Fruit fly (Drosophila melanogaster) whole organism, embryonic: ENCODE data around the gene Tsen2.

Experiments used
- Atf-2 ChIP-seq: fragments of 200-800 bp; sonication (Bioruptor generic); optimal IDR thresholded peaks from 2 replicates; lab custom pipeline; 2016; ENCODE audit warnings: missing biosample characterization, missing genetic modification characterization
- Blimp-1 ChIP-seq: fragments of 200-800 bp; sonication (Bioruptor generic); optimal IDR thresholded peaks from 3 replicates; lab custom pipeline; 2018; ENCODE audit warnings: missing biosample characterization, missing genetic modification characterization, mild to moderate bottlenecking, moderate library complexity, missing genetic modification reagents
- CG10462 ChIP-seq: fragments of 200-800 bp; sonication (Bioruptor generic); optimal IDR thresholded peaks from 2 replicates; lab custom pipeline; 2016; ENCODE audit warnings: missing biosample characterization, missing genetic modification characterization
- CG10654 ChIP-seq: fragments of 200-800 bp; sonication (Bioruptor generic); optimal IDR thresholded peaks from 2 replicates; lab custom pipeline; 2016; ENCODE audit warnings: missing biosample characterization, missing genetic modification characterization
- CG12219 ChIP-seq: fragments of 200-800 bp; sonication (Bioruptor generic); optimal IDR thresholded peaks from 3 replicates; lab custom pipeline; 2018; ENCODE audit warnings: missing biosample characterization, mild to moderate bottlenecking, missing genetic modification characterization
- CG12942 ChIP-seq: fragments of 200-800 bp; sonication (Bioruptor generic); optimal IDR thresholded peaks from 3 replicates; lab custom pipeline; 2016; ENCODE audit warnings: missing biosample characterization, missing genetic modification characterization
- CG13894 ChIP-seq: fragments of 200-800 bp; sonication (Bioruptor generic); optimal IDR thresholded peaks from 3 replicates; lab custom pipeline; 2018; ENCODE audit warnings: missing biosample characterization, mild to moderate bottlenecking, missing genetic modification characterization, moderate library complexity
- CG14014 ChIP-seq: fragments of 200-800 bp; sonication (Bioruptor generic); IDR thresholded peaks from 2 replicates; pipeline ENCODE4 v1.3.6; 2022; ENCODE audit warnings: missing biosample characterization, missing genetic modification characterization
- CG18599 ChIP-seq: fragments of 200-800 bp; sonication (Bioruptor generic); optimal IDR thresholded peaks from 3 replicates; lab custom pipeline; 2017; ENCODE audit warnings: missing biosample characterization, missing genetic modification characterization, mild to moderate bottlenecking, moderate library complexity, missing genetic modification reagents
- CG30431 ChIP-seq: fragments of 200-800 bp; sonication (Bioruptor generic); optimal IDR thresholded peaks from 2 replicates; lab custom pipeline; 2017; ENCODE audit warnings: missing biosample characterization, missing genetic modification characterization
- CG32532 ChIP-seq: fragments of 200-800 bp; sonication (Bioruptor generic); IDR thresholded peaks from 2 replicates; pipeline ENCODE4 v1.3.6; 2022; ENCODE audit warnings: missing biosample characterization, missing genetic modification characterization
- CG6689 ChIP-seq: fragments of 200-800 bp; sonication (Bioruptor generic); IDR thresholded peaks from 2 replicates; pipeline ENCODE4 v1.3.6; 2022; ENCODE audit warnings: missing biosample characterization, missing genetic modification characterization
- CG6813 ChIP-seq: fragments of 200-800 bp; sonication (Bioruptor generic); optimal IDR thresholded peaks from 2 replicates; lab custom pipeline; 2017; ENCODE audit warnings: missing biosample characterization, missing genetic modification characterization, mild to moderate bottlenecking, moderate library complexity, missing genetic modification reagents
- CG7372 ChIP-seq: fragments of 200-800 bp; sonication (Bioruptor generic); IDR thresholded peaks from 2 replicates; pipeline ENCODE4 v1.3.6; 2022; ENCODE audit warnings: missing biosample characterization, missing genetic modification characterization
- CG8924 ChIP-seq: fragments of 200-800 bp; optimal IDR thresholded peaks from 3 replicates; lab custom pipeline; 2019; ENCODE audit warnings: missing biosample characterization, mild to moderate bottlenecking, missing genetic modification characterization, moderate library complexity
- CG9817 ChIP-seq: fragments of 200-800 bp; sonication (Bioruptor generic); optimal IDR thresholded peaks from 2 replicates; lab custom pipeline; 2018; ENCODE audit warnings: missing biosample characterization, mild to moderate bottlenecking, missing genetic modification characterization, moderate library complexity
- Dref ChIP-seq: fragments of 200-800 bp; sonication (Bioruptor generic); IDR thresholded peaks from 2 replicates; pipeline ENCODE4 v1.3.6; 2022; ENCODE audit warnings: missing biosample characterization, missing genetic modification characterization
- Fer3 ChIP-seq: fragments of 200-800 bp; sonication (Bioruptor generic); optimal IDR thresholded peaks from 2 replicates; lab custom pipeline; 2018; ENCODE audit warnings: missing biosample characterization, mild to moderate bottlenecking, missing genetic modification characterization, moderate library complexity
- MTF-1 ChIP-seq: fragments of 200-800 bp; sonication (Bioruptor generic); optimal IDR thresholded peaks from 2 replicates; lab custom pipeline; 2018; ENCODE audit warnings: missing biosample characterization, mild to moderate bottlenecking, missing genetic modification characterization, borderline replicate concordance
- Med ChIP-seq: fragments of 200-800 bp; sonication (Bioruptor generic); peaks from one replicate; lab custom pipeline; 2016; ENCODE audit warnings: missing biosample characterization, missing genetic modification characterization, mild to moderate bottlenecking, inconsistent platforms, moderate library complexity
- Meics ChIP-seq: fragments of 200-800 bp; sonication (Bioruptor generic); optimal IDR thresholded peaks from 2 replicates; lab custom pipeline; 2017; ENCODE audit warnings: missing biosample characterization, mild to moderate bottlenecking, missing genetic modification characterization
- Nf-YC ChIP-seq: fragments of 200-800 bp; optimal IDR thresholded peaks from 3 replicates; lab custom pipeline; 2019; ENCODE audit warnings: missing biosample characterization, mild to moderate bottlenecking, missing genetic modification characterization, moderate library complexity
- Oaz ChIP-seq: fragments of 200-800 bp; sonication (Bioruptor generic); IDR thresholded peaks from 2 replicates; pipeline ENCODE4 v1.3.6; 2022; ENCODE audit warnings: missing biosample characterization, missing genetic modification characterization
- Tbp ChIP-seq: fragments of >200 bp; optimal IDR thresholded peaks from 2 replicates; lab custom pipeline; 2018; ENCODE audit warnings: missing biosample characterization, missing genetic modification characterization
- abd-A ChIP-seq: fragments of 200-800 bp; sonication (Bioruptor generic); optimal IDR thresholded peaks from 3 replicates; lab custom pipeline; 2019; ENCODE audit warnings: missing biosample characterization, mild to moderate bottlenecking, missing genetic modification characterization, moderate library complexity
- br ChIP-seq: fragments of >200 bp; optimal IDR thresholded peaks from 2 replicates; lab custom pipeline; 2017
- bsh ChIP-seq, 2 experiments: fragments of 200-800 bp; sonication (Bioruptor generic); optimal IDR thresholded peaks; 2 replicates each; lab custom pipeline; 2017 to 2018; ENCODE audit warnings: mild to moderate bottlenecking in 2 of 2, missing biosample characterization in 2 of 2, missing genetic modification characterization in 2 of 2, moderate library complexity in 1 of 2
- cwo ChIP-seq: fragments of 200-800 bp; sonication (Bioruptor generic); optimal IDR thresholded peaks from 3 replicates; lab custom pipeline; 2017; ENCODE audit warnings: missing biosample characterization, missing genetic modification characterization, mild to moderate bottlenecking, moderate library complexity, missing genetic modification reagents
- disco-r ChIP-seq: fragments of 200-800 bp; sonication (Bioruptor generic); optimal IDR thresholded peaks from 2 replicates; lab custom pipeline; 2016; ENCODE audit warnings: missing biosample characterization, missing genetic modification characterization
- dmrt99B ChIP-seq: fragments of 200-800 bp; sonication (Bioruptor generic); optimal IDR thresholded peaks from 2 replicates; lab custom pipeline; 2018; ENCODE audit warnings: missing biosample characterization, mild to moderate bottlenecking, missing genetic modification characterization, moderate library complexity
- gcm2 ChIP-seq: fragments of 200-800 bp; sonication (Bioruptor generic); optimal IDR thresholded peaks from 2 replicates; lab custom pipeline; 2016; ENCODE audit warnings: missing biosample characterization, missing genetic modification characterization
- gem ChIP-seq: fragments of 200-800 bp; sonication (Bioruptor generic); optimal IDR thresholded peaks from 2 replicates; lab custom pipeline; 2019; ENCODE audit warnings: missing biosample characterization, mild to moderate bottlenecking, missing genetic modification characterization, moderate library complexity
- hbn ChIP-seq: fragments of 200-800 bp; sonication (Bioruptor generic); IDR thresholded peaks from 2 replicates; pipeline ENCODE4 v1.3.6; 2022; ENCODE audit warnings: missing biosample characterization, missing genetic modification characterization; ENCODE audit not compliant: partially characterized antibody
- ind ChIP-seq: fragments of 200-800 bp; sonication (Bioruptor generic); optimal IDR thresholded peaks from 3 replicates; lab custom pipeline; 2016; ENCODE audit warnings: missing biosample characterization, missing genetic modification characterization
- lov ChIP-seq, 2 experiments: fragments of 200-800 bp in 1 of 2; fragments of >200 bp in 1 of 2; sonication (Bioruptor generic) in 1 of 2; IDR thresholded peaks in 1 of 2; optimal IDR thresholded peaks in 1 of 2; 2 replicates in 1 of 2; 3 replicates in 1 of 2; pipeline versions ENCODE4 v1.3.6 to Lab custom; 2017 to 2022; ENCODE audit warnings: missing biosample characterization in 1 of 2, missing genetic modification characterization in 1 of 2
- mld ChIP-seq: fragments of 200-800 bp; sonication (Bioruptor generic); IDR thresholded peaks from 3 replicates; pipeline ENCODE4 v1.3.6; 2022; ENCODE audit warnings: missing biosample characterization, missing genetic modification characterization; ENCODE audit not compliant: partially characterized antibody
- prd ChIP-seq, 3 experiments: fragments of >200 bp in 2 of 3; fragments of 200-800 bp in 1 of 3; sonication (Bioruptor generic) in 1 of 3; optimal IDR thresholded peaks in 2 of 3; IDR thresholded peaks in 1 of 3; 2 replicates in 2 of 3; 3 replicates in 1 of 3; pipeline versions ENCODE4 v1.3.6 to Lab custom; 2017 to 2022; ENCODE audit warnings: missing biosample characterization in 1 of 3, missing genetic modification characterization in 1 of 3
- rib ChIP-seq: fragments of 200-800 bp; sonication (Bioruptor generic); IDR thresholded peaks from 2 replicates; pipeline ENCODE4 v1.3.6; 2022; ENCODE audit warnings: missing biosample characterization, missing genetic modification characterization
- sc ChIP-seq, 3 experiments: fragments of >200 bp in 2 of 3; fragments of 200-800 bp in 1 of 3; sonication (Bioruptor generic) in 1 of 3; optimal IDR thresholded peaks; 2 replicates in 2 of 3; 3 replicates in 1 of 3; lab custom pipeline; 2017; ENCODE audit warnings: mild to moderate bottlenecking in 1 of 3, missing biosample characterization in 1 of 3, missing genetic modification characterization in 1 of 3, missing genetic modification reagents in 1 of 3
- scrt ChIP-seq: fragments of 200-800 bp; sonication (Bioruptor generic); optimal IDR thresholded peaks from 2 replicates; lab custom pipeline; 2018; ENCODE audit warnings: missing biosample characterization, mild to moderate bottlenecking, missing genetic modification characterization, moderate library complexity
- sd ChIP-seq: fragments of 200-800 bp; sonication (Bioruptor generic); optimal IDR thresholded peaks from 3 replicates; lab custom pipeline; 2018; ENCODE audit warnings: missing biosample characterization, mild to moderate bottlenecking, missing genetic modification characterization, moderate library complexity
- sens ChIP-seq: fragments of 200-800 bp; sonication (Bioruptor generic); peaks from one replicate; lab custom pipeline; 2016; ENCODE audit warnings: missing biosample characterization, missing genetic modification characterization
- sens-2 ChIP-seq: fragments of 200-800 bp; sonication (Bioruptor generic); IDR thresholded peaks from 2 replicates; pipeline ENCODE4 v1.3.6; 2022; ENCODE audit warnings: missing biosample characterization, missing genetic modification characterization
- ssp ChIP-seq: fragments of 200-800 bp; sonication (Bioruptor generic); IDR thresholded peaks from 2 replicates; pipeline ENCODE4 v1.3.6; 2022; ENCODE audit warnings: missing biosample characterization, missing genetic modification characterization
- stwl ChIP-seq: fragments of 200-800 bp; sonication (Bioruptor generic); optimal IDR thresholded peaks from 3 replicates; lab custom pipeline; 2018; ENCODE audit warnings: missing biosample characterization, mild to moderate bottlenecking, missing genetic modification characterization, moderate library complexity

Gene Tsen2

DNA sequence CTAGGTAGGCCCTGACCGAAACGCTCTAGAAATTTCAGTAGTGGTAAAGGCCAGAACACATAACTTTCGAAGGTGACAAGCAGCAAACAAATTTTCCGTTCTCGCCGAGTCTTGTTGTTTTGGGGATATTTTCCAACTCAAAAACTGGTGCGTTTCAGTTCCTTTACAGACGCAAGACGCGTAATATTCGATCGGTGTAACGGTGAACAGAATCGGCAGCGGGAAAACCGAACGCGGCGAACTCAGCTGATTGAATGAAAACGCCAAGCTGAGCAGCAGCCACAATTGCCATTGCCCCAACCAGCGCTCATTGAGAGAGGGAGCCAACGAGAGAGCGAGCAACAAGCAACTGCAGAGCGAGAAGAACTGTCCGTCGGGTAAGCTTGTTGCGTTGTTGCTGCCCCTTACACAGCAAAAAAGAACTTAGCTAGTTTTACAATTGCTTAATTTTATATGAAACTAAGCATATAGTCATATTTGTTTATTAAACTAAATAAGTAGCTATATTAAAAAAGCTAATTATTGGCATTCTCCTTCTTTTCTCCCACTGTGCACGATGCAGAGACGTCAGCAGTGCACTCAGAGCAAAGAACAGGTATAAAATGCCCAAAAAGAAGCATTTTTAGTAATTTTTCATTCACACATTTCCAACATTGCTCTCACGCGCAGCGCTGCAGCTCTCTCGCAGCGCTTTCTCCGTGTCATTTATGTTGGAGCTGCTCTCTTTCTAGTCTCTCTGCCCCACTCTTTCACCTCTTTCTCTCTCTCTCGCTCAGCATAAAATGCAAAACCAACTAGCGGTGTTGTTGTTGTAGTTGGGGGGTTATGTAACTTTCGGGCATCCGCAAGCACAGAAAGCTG, 13.5 kb upstream of the Tsen2 start, which contains the start of the genes Cyt-c-d and CG31808 (continued):
- peak; percentile 91 for TF ChIP-seq sens-2 (GFP tag; lab: Robert Waterston, UW)

dm6 chr2L:16716771-16717170, 12.8 kb upstream of the Tsen2 start:
- TF ChIP-seq Dref (GFP tag; lab: Robert Waterston, UW) (no peak), gem (tag; lab: Kevin White, UChicago) (peak; percentile 37), CG13894 (peak; percentile 76), Nf-YC (tag; lab: Kevin White, UChicago) (peak; percentile 19), CG6689 (GFP tag; lab: Robert Waterston, UW) (peak; percentile 49; the same call in 1 of the 2 replicates), bsh (GFP tag; optimal IDR thresholded peaks at IDR 0.05; lab: Kevin White, UChicago) (no peak), scrt (GFP tag; lab: Kevin White, UChicago) (peak; percentile 40), Oaz (GFP tag; lab: Robert Waterston, UW) (no peak), sc (optimal IDR thresholded peaks at IDR 0.05; lab: Kevin White, UChicago) (no peak), sc (GFP tag; optimal IDR thresholded peaks at IDR 0.05; lab: Kevin White, UChicago) (no peak), cwo (GFP tag; lab: Kevin White, UChicago) (peak; percentile 43), lov (optimal IDR thresholded peaks at IDR 0.05; lab: Kevin White, UChicago) (no peak), lov (GFP tag; IDR thresholded peaks at IDR 0.05; lab: Robert Waterston, UW) (no peak), Med (GFP tag; lab: Kevin White, UChicago) (peak; percentile 3), sens (GFP tag; lab: Kevin White, UChicago) (peak; percentile 74), ind (GFP tag; lab: Kevin White, UChicago) (peak; percentile 34), MTF-1 (no peak), disco-r (GFP tag; lab: Kevin White, UChicago) (no peak), Atf-2 (no peak), CG12942 (GFP tag; lab: Kevin White, UChicago) (no peak), mld (no peak), rib (GFP tag; lab: Robert Waterston, UW) (no peak), hbn (GFP tag; lab: Robert Waterston, UW) (no peak), abd-A (tag; lab: Kevin White, UChicago) (peak; percentile 67), CG7372 (GFP tag; lab: Robert Waterston, UW) (peak; percentile 13; the same call in 1 of the 2 replicates), CG32532 (peak; percentile 21; the same call in 1 of the 2 replicates), br (lab: Kevin White, UChicago) (no peak), CG6813 (GFP tag; lab: Kevin White, UChicago) (no peak), Tbp (GFP tag; lab: Kevin White, UChicago) (no peak), CG8924 (tag; lab: Kevin White, UChicago) (no peak), CG30431 (GFP tag; lab: Kevin White, UChicago) (no peak), gcm2 (GFP tag; lab: Kevin White, UChicago) (no peak), CG10462 (no peak), CG10654 (GFP tag; lab: Kevin White, UChicago) (peak; percentile 11), Fer3 (tag; lab: Kevin White, UChicago) (peak; percentile 44), dmrt99B (tag; lab: Kevin White, UChicago) (peak; percentile 58), stwl (tag; lab: Kevin White, UChicago) (no peak), CG14014 (GFP tag; lab: Robert Waterston, UW) (no peak), CG12219 (no peak), ssp (GFP tag; lab: Robert Waterston, UW) (no peak), CG9817 (no peak), sd (tag; lab: Kevin White, UChicago) (no peak), Blimp-1 (GFP tag; lab: Kevin White, UChicago) (peak; percentile 56), CG18599 (GFP tag; lab: Kevin White, UChicago) (peak; percentile 72), Meics (GFP tag; lab: Kevin White, UChicago) (no peak), prd (optimal IDR thresholded peaks at IDR 0.05; lab: Kevin White, UChicago) (no peak), prd (GFP tag; IDR thresholded peaks at IDR 0.05; lab: Robert Waterston, UW) (peak; percentile 44; the same call in 1 of the 3 replicates)
